Worm (Caenorhabditis elegans): ENCODE measurements around the gene C17A2.3.

DNA sequence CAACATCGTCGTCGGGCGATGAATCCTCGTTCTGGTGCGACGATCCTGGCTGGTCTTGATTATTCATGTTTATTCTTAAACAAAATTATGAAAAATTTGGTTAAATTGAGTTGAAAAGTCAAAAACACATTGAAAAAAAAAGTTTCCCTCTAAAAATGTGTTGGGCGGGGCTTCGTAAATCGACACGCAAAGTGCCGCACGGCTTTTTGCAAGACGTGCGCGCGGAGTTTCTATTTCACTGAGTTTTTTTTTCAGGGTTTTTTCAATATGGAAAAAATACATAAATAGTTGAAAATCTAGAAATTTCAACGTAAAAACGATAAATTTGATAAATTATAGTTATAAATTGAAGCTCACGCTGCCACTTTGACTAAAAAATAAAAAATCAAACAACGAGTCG is 35.3 kb upstream of the C17A2.3 start, which contains the start of gene F54D10.5:
- no peak for TF ChIP-seq nhr-76 (tag; optimal IDR thresholded peaks at IDR 0.05)
- TF ChIP-seq elt-3 (tag; optimal IDR thresholded peaks at IDR 0.05), result no peak
- TF ChIP-seq mab-5 (tag; optimal IDR thresholded peaks at IDR 0.05), result peak; percentile 40
- no peak for TF ChIP-seq ces-1 (GFP tag; optimal IDR thresholded peaks at IDR 0.05)
- TF ChIP-seq ham-2 (GFP tag; optimal IDR thresholded peaks at IDR 0.05), result no peak
- TF ChIP-seq elt-1 (tag; optimal IDR thresholded peaks at IDR 0.05; ENCODE audit: borderline replicate concordance, insufficient read depth), result no peak
- peak; percentile 60 for TF ChIP-seq nhr-237 (tag; optimal IDR thresholded peaks at IDR 0.05)
- TF ChIP-seq lsy-2 (tag; optimal IDR thresholded peaks at IDR 0.05), result peak; percentile 58
- no peak for TF ChIP-seq unc-39 (tag; optimal IDR thresholded peaks at IDR 0.05)
- peak; percentile 30 for TF ChIP-seq lin-13 (tag; optimal IDR thresholded peaks at IDR 0.05)
- no peak for TF ChIP-seq snpc-4 (tag; optimal IDR thresholded peaks at IDR 0.05)

All from whole organism, mixed stage, embryonic.